Fruit fly (Drosophila melanogaster) whole organism, prepupa: ENCODE results near the gene CG7017.
A peak's percentile ranks its signal among the peaks of the same experiment; 100 is the strongest.

Experiments
- Blimp-1 ChIP-seq: fragments of 200-800 bp; sonication (Bioruptor generic); optimal IDR thresholded peaks from 3 replicates; lab custom pipeline; 2017; ENCODE audit warnings: missing biosample characterization, missing genetic modification characterization, mild to moderate bottlenecking, moderate library complexity, missing genetic modification reagents
- CG10631 ChIP-seq: fragments of 200-800 bp; sonication (Bioruptor generic); optimal IDR thresholded peaks from 2 replicates; lab custom pipeline; 2016; ENCODE audit warnings: missing biosample characterization, missing genetic modification characterization
- CG10669 ChIP-seq: fragments of 200-800 bp; sonication (Bioruptor generic); optimal IDR thresholded peaks from 3 replicates; lab custom pipeline; 2018; ENCODE audit warnings: missing biosample characterization, mild to moderate bottlenecking, missing genetic modification characterization, moderate library complexity
- CG11902 ChIP-seq: fragments of 200-800 bp; sonication (Bioruptor generic); optimal IDR thresholded peaks from 3 replicates; lab custom pipeline; 2016; ENCODE audit warnings: missing biosample characterization, missing genetic modification characterization
- CG1621 ChIP-seq: fragments of 200-800 bp; sonication (Bioruptor generic); optimal IDR thresholded peaks from 3 replicates; lab custom pipeline; 2018; ENCODE audit warnings: missing biosample characterization, mild to moderate bottlenecking, missing genetic modification characterization
- CG3032 ChIP-seq: fragments of 200-800 bp; optimal IDR thresholded peaks from 2 replicates; lab custom pipeline; 2019; ENCODE audit warnings: missing biosample characterization, mild to moderate bottlenecking, missing genetic modification characterization, moderate library complexity
- CG31627 ChIP-seq: fragments of 200-800 bp; sonication (Bioruptor generic); optimal IDR thresholded peaks from 3 replicates; lab custom pipeline; 2016; ENCODE audit warnings: missing biosample characterization, missing genetic modification characterization
- CG32006 ChIP-seq: fragments of 200-800 bp; sonication (Bioruptor generic); optimal IDR thresholded peaks from 3 replicates; lab custom pipeline; 2017; ENCODE audit warnings: missing biosample characterization, mild to moderate bottlenecking, missing genetic modification characterization
- CG4318 ChIP-seq: fragments of 200-800 bp; sonication (Bioruptor generic); optimal IDR thresholded peaks from 3 replicates; lab custom pipeline; 2017; ENCODE audit warnings: missing biosample characterization, mild to moderate bottlenecking, missing genetic modification characterization
- CG6163 ChIP-seq: fragments of 200-800 bp; sonication (Bioruptor generic); IDR thresholded peaks from 3 replicates; pipeline ENCODE4 v1.3.6; 2022; ENCODE audit warnings: missing biosample characterization, missing genetic modification characterization
- CG6276 ChIP-seq: fragments of 200-800 bp; sonication (Bioruptor generic); optimal IDR thresholded peaks from 2 replicates; lab custom pipeline; 2017; ENCODE audit warnings: missing biosample characterization, mild to moderate bottlenecking, missing genetic modification characterization
- CG6792 ChIP-seq: fragments of 200-800 bp; sonication (Bioruptor generic); optimal IDR thresholded peaks from 3 replicates; lab custom pipeline; 2016; ENCODE audit warnings: missing biosample characterization, missing genetic modification characterization
- CG6808 ChIP-seq: fragments of 200-800 bp; sonication (Bioruptor generic); optimal IDR thresholded peaks from 3 replicates; lab custom pipeline; 2017; ENCODE audit warnings: missing biosample characterization, missing genetic modification characterization, mild to moderate bottlenecking, moderate library complexity, missing genetic modification reagents
- CG6854 ChIP-seq: fragments of 200-800 bp; sonication (Bioruptor generic); optimal IDR thresholded peaks from 2 replicates; lab custom pipeline; 2017; ENCODE audit warnings: missing biosample characterization, mild to moderate bottlenecking, missing genetic modification characterization
- CG8119 ChIP-seq: fragments of 200-800 bp; sonication (Bioruptor generic); IDR thresholded peaks from 3 replicates; pipeline ENCODE4 v1.3.6; 2022; ENCODE audit warnings: missing biosample characterization, missing genetic modification characterization
- CG8319 ChIP-seq: fragments of 200-800 bp; sonication (Bioruptor generic); optimal IDR thresholded peaks from 3 replicates; lab custom pipeline; 2016; ENCODE audit warnings: missing biosample characterization, missing genetic modification characterization
- CG8632 ChIP-seq: fragments of 200-800 bp; sonication (Bioruptor generic); optimal IDR thresholded peaks from 3 replicates; lab custom pipeline; 2016; ENCODE audit warnings: missing biosample characterization, missing genetic modification characterization
- Eip75B ChIP-seq: fragments of 200-800 bp; sonication (Bioruptor generic); optimal IDR thresholded peaks from 3 replicates; lab custom pipeline; 2016; ENCODE audit warnings: missing biosample characterization, missing genetic modification characterization
- Ets96B ChIP-seq: fragments of 200-800 bp; optimal IDR thresholded peaks from 2 replicates; lab custom pipeline; 2019; ENCODE audit warnings: missing biosample characterization, mild to moderate bottlenecking, missing genetic modification characterization, moderate library complexity
- Gug ChIP-seq: fragments of 200-800 bp; sonication (Bioruptor generic); IDR thresholded peaks from 2 replicates; pipeline ENCODE4 v1.3.6; 2022; ENCODE audit warnings: missing biosample characterization, missing genetic modification characterization
- Hr38 ChIP-seq: sonication (Bioruptor generic); optimal IDR thresholded peaks from 2 replicates; lab custom pipeline; 2016; ENCODE audit warnings: missing biosample characterization, missing genetic modification characterization
- Hr39 ChIP-seq: fragments of 200-800 bp; sonication (Bioruptor generic); optimal IDR thresholded peaks from 2 replicates; lab custom pipeline; 2016; ENCODE audit warnings: missing biosample characterization, missing genetic modification characterization
- Hr4 ChIP-seq: fragments of 200-800 bp; sonication (Bioruptor generic); optimal IDR thresholded peaks from 3 replicates; lab custom pipeline; 2016; ENCODE audit warnings: missing biosample characterization, missing genetic modification characterization
- Lpt ChIP-seq: fragments of 200-800 bp; sonication (Bioruptor generic); optimal IDR thresholded peaks from 3 replicates; lab custom pipeline; 2016; ENCODE audit warnings: missing biosample characterization, missing genetic modification characterization
- Met ChIP-seq: fragments of 200-800 bp; sonication (Bioruptor generic); optimal IDR thresholded peaks from 3 replicates; lab custom pipeline; 2016; ENCODE audit warnings: missing biosample characterization, missing genetic modification characterization
- Smox ChIP-seq: fragments of 200-800 bp; sonication (Bioruptor generic); optimal IDR thresholded peaks from 3 replicates; lab custom pipeline; 2016; ENCODE audit warnings: missing biosample characterization, missing genetic modification characterization
- Sox102F ChIP-seq: fragments of 200-800 bp; sonication (Bioruptor generic); optimal IDR thresholded peaks from 2 replicates; lab custom pipeline; 2016; ENCODE audit warnings: missing biosample characterization, mild to moderate bottlenecking, missing genetic modification characterization
- Sox14 ChIP-seq: fragments of 200-800 bp; sonication (Bioruptor generic); optimal IDR thresholded peaks from 3 replicates; lab custom pipeline; 2016; ENCODE audit warnings: missing biosample characterization, missing genetic modification characterization
- Sox15 ChIP-seq: fragments of 200-800 bp; sonication (Bioruptor generic); optimal IDR thresholded peaks from 3 replicates; lab custom pipeline; 2016; ENCODE audit warnings: missing biosample characterization, missing genetic modification characterization
- achi ChIP-seq: fragments of 200-800 bp; sonication (Bioruptor generic); optimal IDR thresholded peaks from 3 replicates; lab custom pipeline; 2016; ENCODE audit warnings: missing biosample characterization, missing genetic modification characterization
- acj6 ChIP-seq: fragments of 200-800 bp; sonication (Bioruptor generic); optimal IDR thresholded peaks from 3 replicates; lab custom pipeline; 2016; ENCODE audit warnings: missing biosample characterization, missing genetic modification characterization
- cyc ChIP-seq: fragments of 200-800 bp; sonication (Bioruptor generic); optimal IDR thresholded peaks from 3 replicates; lab custom pipeline; 2016; ENCODE audit warnings: missing biosample characterization, missing genetic modification characterization
- dsx ChIP-seq: fragments of 200-800 bp; optimal IDR thresholded peaks from 3 replicates; lab custom pipeline; 2019; ENCODE audit warnings: missing biosample characterization, mild to moderate bottlenecking, missing genetic modification characterization, moderate library complexity; ENCODE audit not compliant: poor library complexity, severe bottlenecking
- esn ChIP-seq: fragments of 200-800 bp; sonication (Bioruptor generic); optimal IDR thresholded peaks from 2 replicates; lab custom pipeline; 2016; ENCODE audit warnings: missing biosample characterization, mild to moderate bottlenecking, missing genetic modification characterization, moderate library complexity
- fd59A ChIP-seq: fragments of 200-800 bp; sonication (Bioruptor generic); optimal IDR thresholded peaks from 2 replicates; lab custom pipeline; 2017; ENCODE audit warnings: missing biosample characterization, mild to moderate bottlenecking, missing genetic modification characterization, missing genetic modification reagents
- fkh ChIP-seq: fragments of 200-800 bp; sonication (Bioruptor generic); optimal IDR thresholded peaks from 3 replicates; lab custom pipeline; 2017; ENCODE audit warnings: missing biosample characterization, mild to moderate bottlenecking, missing genetic modification characterization, moderate library complexity
- lz ChIP-seq: fragments of 200-800 bp; sonication (Bioruptor generic); optimal IDR thresholded peaks from 3 replicates; lab custom pipeline; 2016; ENCODE audit warnings: missing biosample characterization, missing genetic modification characterization
- net ChIP-seq: fragments of 200-800 bp; sonication (Bioruptor generic); optimal IDR thresholded peaks from 3 replicates; lab custom pipeline; 2016; ENCODE audit warnings: missing biosample characterization, missing genetic modification characterization
- spab ChIP-seq: fragments of 200-800 bp; sonication (Bioruptor generic); optimal IDR thresholded peaks from 2 replicates; lab custom pipeline; 2017; ENCODE audit warnings: missing biosample characterization, mild to moderate bottlenecking, missing genetic modification characterization, missing genetic modification reagents
- ss ChIP-seq, 2 experiments: fragments of 200-800 bp; sonication (Bioruptor generic); optimal IDR thresholded peaks; 2 replicates in 1 of 2; 3 replicates in 1 of 2; lab custom pipeline; 2017 to 2018; ENCODE audit warnings: mild to moderate bottlenecking in 2 of 2, missing biosample characterization in 2 of 2, missing genetic modification characterization in 2 of 2, moderate library complexity in 1 of 2
- svp ChIP-seq: fragments of 200-800 bp; sonication (Bioruptor generic); peaks from one replicate; lab custom pipeline; 2016; ENCODE audit warnings: missing biosample characterization, missing genetic modification characterization
- topi ChIP-seq: fragments of 200-800 bp; sonication (Bioruptor generic); optimal IDR thresholded peaks from 3 replicates; lab custom pipeline; 2016; ENCODE audit warnings: missing biosample characterization, missing genetic modification characterization
- vri ChIP-seq: fragments of 200-800 bp; sonication (Bioruptor generic); optimal IDR thresholded peaks from 3 replicates; lab custom pipeline; 2016; ENCODE audit warnings: missing biosample characterization, mild to moderate bottlenecking, missing genetic modification characterization

CG7017 gene

dm6 chr3L:20194731-20195130 lies 17.2 kb downstream of the CG7017 start (continued):
- TF ChIP-seq fd59A (GFP tag; lab: Kevin White, UChicago) (peak; percentile 22), ss (GFP tag; optimal IDR thresholded peaks at IDR 0.05; lab: Kevin White, UChicago) (peak; percentile 23 to 34), spab (peak; percentile 32), Sox14 (GFP tag; lab: Kevin White, UChicago) (peak; percentile 74), CG1621 (peak; percentile 55), CG10631 (GFP tag; lab: Kevin White, UChicago) (peak; percentile 59), CG10669 (GFP tag; lab: Kevin White, UChicago) (peak; percentile 43), dsx (GFP tag; lab: Kevin White, UChicago) (peak; percentile 35), CG6792 (GFP tag; lab: Kevin White, UChicago) (peak; percentile 57), Met (GFP tag; lab: Kevin White, UChicago) (peak; percentile 80), Gug (GFP tag; lab: Robert Waterston, UW) (peak; percentile 45), Ets96B (peak; percentile 61), svp (GFP tag; lab: Kevin White, UChicago) (no peak), lz (GFP tag; lab: Kevin White, UChicago) (peak; percentile 79), CG6808 (peak; percentile 35), fkh (GFP tag; lab: Kevin White, UChicago) (no peak), CG11902 (GFP tag; lab: Kevin White, UChicago) (peak; percentile 34), vri (GFP tag; lab: Kevin White, UChicago) (peak; percentile 69)

dm6 chr3L:20193748-20194058 lies 18.2 kb downstream of the CG7017 start:
- no peak for TF ChIP-seq CG4318 (GFP tag; lab: Kevin White, UChicago)
- TF ChIP-seq net (GFP tag; lab: Kevin White, UChicago), result no peak
- TF ChIP-seq Sox15 (GFP tag; lab: Kevin White, UChicago), result no peak
- TF ChIP-seq Smox (GFP tag; lab: Kevin White, UChicago), result no peak
- no peak for TF ChIP-seq fkh (GFP tag; lab: Kevin White, UChicago)
- TF ChIP-seq Hr38 (GFP tag; lab: Kevin White, UChicago), result no peak
- no peak for TF ChIP-seq CG8319 (GFP tag; lab: Kevin White, UChicago)
- TF ChIP-seq lz (GFP tag; lab: Kevin White, UChicago), result no peak
- TF ChIP-seq CG3032 (tag; lab: Kevin White, UChicago), result no peak
- no peak for TF ChIP-seq CG6808
- no peak for TF ChIP-seq Eip75B (GFP tag; lab: Kevin White, UChicago)
- TF ChIP-seq CG31627 (GFP tag; lab: Kevin White, UChicago), result no peak
- no peak for TF ChIP-seq svp (GFP tag; lab: Kevin White, UChicago)
- TF ChIP-seq, all 60 proteins: peak for 0

- TF ChIP-seq CG6163 (GFP tag; lab: Robert Waterston, UW) (no peak), Met (GFP tag; lab: Kevin White, UChicago) (peak; percentile 40), CG6808 (no peak), CG10669 (GFP tag; lab: Kevin White, UChicago) (no peak), CG32006 (GFP tag; lab: Kevin White, UChicago) (peak; percentile 27), lz (GFP tag; lab: Kevin White, UChicago) (peak; percentile 8), topi (GFP tag; lab: Kevin White, UChicago) (peak; percentile 9), cyc (peak; percentile 37), CG6854 (GFP tag; lab: Kevin White, UChicago) (no peak), Ets96B (peak; percentile 5), Sox14 (GFP tag; lab: Kevin White, UChicago) (peak; percentile 45), CG10631 (GFP tag; lab: Kevin White, UChicago) (peak; percentile 31), Lpt (peak; percentile 1), Hr39 (GFP tag; lab: Kevin White, UChicago) (peak; percentile 17), spab (no peak), Sox102F (GFP tag; lab: Kevin White, UChicago) (peak; percentile 21), CG3032 (tag; lab: Kevin White, UChicago) (no peak), CG8632 (GFP tag; lab: Kevin White, UChicago) (no peak), Sox15 (GFP tag; lab: Kevin White, UChicago) (no peak), CG31627 (GFP tag; lab: Kevin White, UChicago) (peak; percentile 40), CG11902 (GFP tag; lab: Kevin White, UChicago) (no peak), svp (GFP tag; lab: Kevin White, UChicago) (peak; percentile 78), CG6276 (no peak), vri (GFP tag; lab: Kevin White, UChicago) (peak; percentile 19), acj6 (GFP tag; lab: Kevin White, UChicago) (no peak), esn (GFP tag; lab: Kevin White, UChicago) (peak; percentile 50), CG8119 (no peak), Hr4 (peak; percentile 31), achi (GFP tag; lab: Kevin White, UChicago) (peak; percentile 10), CG1621 (no peak), Smox (GFP tag; lab: Kevin White, UChicago) (peak; percentile 47), Blimp-1 (GFP tag; lab: Kevin White, UChicago) (no peak)
These were observed 18.8 kb downstream of the CG7017 start for dm6 chr3L:20192872-20193747.
